Worm (Caenorhabditis elegans) whole organism, L3 larva: ENCODE measurements around the gene Y7A5A.10.

Experiments
- mdl-1 ChIP-seq: fragments of 150-350 bp; optimal IDR thresholded peaks from 2 replicates; lab custom pipeline; 2014; ENCODE audit warnings: missing biosample characterization, missing genetic modification characterization
- nhr-11 ChIP-seq: fragments of 150-350 bp; optimal IDR thresholded peaks from 2 replicates; lab custom pipeline; 2014; ENCODE audit warnings: missing biosample characterization, missing genetic modification characterization
- pqm-1 ChIP-seq: fragments of 150-350 bp; optimal IDR thresholded peaks from 2 replicates; lab custom pipeline; 2017; ENCODE audit warnings: missing biosample characterization, missing genetic modification characterization, inconsistent platforms
- snpc-4 ChIP-seq: fragments of 150-350 bp; optimal IDR thresholded peaks from 2 replicates; lab custom pipeline; 2014; ENCODE audit warnings: missing biosample characterization, missing genetic modification characterization

- TF ChIP-seq pqm-1 (tag; lab: Kevin White, UChicago) (no peak), nhr-11 (tag; lab: Kevin White, UChicago) (no peak), snpc-4 (tag; lab: Kevin White, UChicago) (no peak), mdl-1 (tag; lab: Kevin White, UChicago) (no peak)
Observed at ce11 chrX:15759222-15759621, 35.7 kb downstream of the Y7A5A.10 start.
